Fruit fly (Drosophila melanogaster) whole organism, pupa: ENCODE data around the gene mEFG1.

Experiments
- CG10348 ChIP-seq: fragments of 200-800 bp; sonication (Bioruptor generic); IDR thresholded peaks from 2 replicates; pipeline ENCODE4 v1.3.6; 2022; ENCODE audit warnings: missing biosample characterization, missing genetic modification characterization
- CG14655 ChIP-seq: fragments of 200-800 bp; sonication (Bioruptor generic); optimal IDR thresholded peaks from 3 replicates; lab custom pipeline; 2017; ENCODE audit warnings: mild to moderate bottlenecking, missing biosample characterization, missing genetic modification reagents, missing genetic modification characterization
- CG4496 ChIP-seq: fragments of 200-800 bp; sonication (Bioruptor generic); IDR thresholded peaks from 3 replicates; pipeline ENCODE4 v1.3.6; 2022; ENCODE audit warnings: missing biosample characterization, missing genetic modification characterization
- EcR ChIP-seq: fragments of 200-800 bp; sonication (Bioruptor generic); optimal IDR thresholded peaks from 3 replicates; lab custom pipeline; 2019; ENCODE audit warnings: missing biosample characterization, missing genetic modification characterization, mild to moderate bottlenecking, moderate library complexity, missing genetic modification reagents

dm6 chr2L:7198618-7199017 is 24.3 kb downstream of the mEFG1 start:
- no peak for TF ChIP-seq CG4496 (GFP tag; lab: Robert Waterston, UW)
- no peak for TF ChIP-seq EcR (GFP tag; lab: Kevin White, UChicago)
- TF ChIP-seq CG10348 (GFP tag; lab: Robert Waterston, UW), result no peak
- no peak for TF ChIP-seq CG14655
